Worm (Caenorhabditis elegans) whole organism, mixed stage, embryonic: ENCODE results near the gene nhr-26.
A peak's percentile ranks its signal among the peaks of the same experiment; 100 is the strongest.

Experiments
- M03D4.4 ChIP-seq: sonication (generic microtip); optimal IDR thresholded peaks from 2 replicates; lab custom pipeline; 2017; ENCODE audit warnings: mild to moderate bottlenecking, missing genetic modification characterization, missing compliant biosample characterization
- bed-3 ChIP-seq: fragments of 200-800 bp; sonication (Bioruptor generic); optimal IDR thresholded peaks from 3 replicates; lab custom pipeline; 2018; ENCODE audit warnings: mild to moderate bottlenecking, missing genetic modification characterization, moderate library complexity, missing compliant biosample characterization
- blmp-1 ChIP-seq: fragments of 150-350 bp; optimal IDR thresholded peaks from 2 replicates; lab custom pipeline; 2014; ENCODE audit warnings: missing biosample characterization, missing genetic modification characterization
- ceh-39 ChIP-seq: fragments of 150-350 bp; optimal IDR thresholded peaks from 2 replicates; lab custom pipeline; 2014; ENCODE audit warnings: missing biosample characterization, missing genetic modification characterization
- ceh-43 ChIP-seq: fragments of 200-800 bp; sonication (Bioruptor generic); optimal IDR thresholded peaks from 2 replicates; lab custom pipeline; 2018; ENCODE audit warnings: mild to moderate bottlenecking, missing genetic modification characterization, moderate library complexity, missing compliant biosample characterization
- ceh-83 ChIP-seq: fragments of 200-800 bp; sonication (Bioruptor generic); optimal IDR thresholded peaks from 2 replicates; lab custom pipeline; 2018; ENCODE audit warnings: mild to moderate bottlenecking, missing genetic modification characterization, missing compliant biosample characterization
- ces-1 ChIP-seq: fragments of 150-350 bp; optimal IDR thresholded peaks from 2 replicates; lab custom pipeline; 2014; ENCODE audit warnings: missing biosample characterization, missing genetic modification reagents, missing genetic modification characterization
- cnd-1 ChIP-seq: fragments of 200-800 bp; sonication (Bioruptor generic); optimal IDR thresholded peaks from 2 replicates; lab custom pipeline; 2018; ENCODE audit warnings: mild to moderate bottlenecking, missing genetic modification characterization, missing compliant biosample characterization
- drap-1 ChIP-seq: fragments of 200-800 bp; sonication (Bioruptor generic); optimal IDR thresholded peaks from 3 replicates; lab custom pipeline; 2018; ENCODE audit warnings: mild to moderate bottlenecking, missing genetic modification characterization, missing compliant biosample characterization
- elt-1 ChIP-seq: sonication (generic microtip); optimal IDR thresholded peaks from 2 replicates; lab custom pipeline; 2017; ENCODE audit warnings: missing genetic modification characterization, mild to moderate bottlenecking, missing compliant biosample characterization, antibody characterized with exemption, moderate library complexity, borderline replicate concordance; ENCODE audit not compliant: insufficient read depth
- elt-3 ChIP-seq: fragments of 150-350 bp; optimal IDR thresholded peaks from 2 replicates; lab custom pipeline; 2014; ENCODE audit warnings: missing biosample characterization, missing genetic modification characterization
- flh-1 ChIP-seq: fragments of 200-800 bp; sonication (Bioruptor generic); optimal IDR thresholded peaks from 2 replicates; lab custom pipeline; 2018; ENCODE audit warnings: mild to moderate bottlenecking, missing genetic modification characterization, moderate library complexity, missing compliant biosample characterization
- ham-2 ChIP-seq: fragments of 200-800 bp; sonication (Bioruptor generic); optimal IDR thresholded peaks from 2 replicates; lab custom pipeline; 2018; ENCODE audit warnings: mild to moderate bottlenecking, missing genetic modification characterization, missing compliant biosample characterization
- hlh-1 ChIP-seq: fragments of 150-350 bp; optimal IDR thresholded peaks from 2 replicates; lab custom pipeline; 2014; ENCODE audit warnings: missing biosample characterization, missing genetic modification reagents, missing genetic modification characterization
- lin-13 ChIP-seq: fragments of 150-350 bp; optimal IDR thresholded peaks from 2 replicates; lab custom pipeline; 2014; ENCODE audit warnings: missing biosample characterization, missing genetic modification characterization
- lsy-2 ChIP-seq: fragments of 150-350 bp; optimal IDR thresholded peaks from 2 replicates; lab custom pipeline; 2014; ENCODE audit warnings: missing biosample characterization, missing genetic modification characterization
- mab-5 ChIP-seq: fragments of 150-350 bp; optimal IDR thresholded peaks from 2 replicates; lab custom pipeline; 2014; ENCODE audit warnings: missing biosample characterization, missing genetic modification characterization
- mep-1 ChIP-seq: fragments of 150-350 bp; optimal IDR thresholded peaks from 2 replicates; lab custom pipeline; 2017; ENCODE audit warnings: missing biosample characterization, missing genetic modification reagents, missing genetic modification characterization, inconsistent platforms
- mls-2 ChIP-seq: sonication (generic microtip); optimal IDR thresholded peaks from 2 replicates; lab custom pipeline; 2016; ENCODE audit warnings: mild to moderate bottlenecking, missing genetic modification characterization, moderate library complexity, missing compliant biosample characterization
- nhr-12 ChIP-seq: fragments of 150-350 bp; optimal IDR thresholded peaks from 2 replicates; lab custom pipeline; 2014; ENCODE audit warnings: missing biosample characterization, missing genetic modification characterization
- nhr-2 ChIP-seq: fragments of 150-350 bp; optimal IDR thresholded peaks from 2 replicates; lab custom pipeline; 2014; ENCODE audit warnings: missing biosample characterization, missing genetic modification characterization
- nhr-237 ChIP-seq: fragments of 150-350 bp; optimal IDR thresholded peaks from 2 replicates; lab custom pipeline; 2014; ENCODE audit warnings: missing biosample characterization, missing genetic modification characterization
- nhr-28 ChIP-seq: fragments of 150-350 bp; optimal IDR thresholded peaks from 2 replicates; lab custom pipeline; 2014; ENCODE audit warnings: missing biosample characterization, missing genetic modification characterization
- nhr-76 ChIP-seq: sonication (generic microtip); optimal IDR thresholded peaks from 2 replicates; lab custom pipeline; 2017; ENCODE audit warnings: missing biosample characterization, missing genetic modification characterization
- pha-4 ChIP-seq: fragments of 150-350 bp; optimal IDR thresholded peaks from 2 replicates; lab custom pipeline; 2018; ENCODE audit warnings: missing biosample characterization, missing genetic modification reagents, missing genetic modification characterization
- sem-2 ChIP-seq: fragments of 200-800 bp; sonication (Bioruptor generic); optimal IDR thresholded peaks from 2 replicates; lab custom pipeline; 2018; ENCODE audit warnings: mild to moderate bottlenecking, missing genetic modification characterization, missing compliant biosample characterization
- sptf-1 ChIP-seq: sonication (generic microtip); optimal IDR thresholded peaks from 2 replicates; lab custom pipeline; 2017; ENCODE audit warnings: mild to moderate bottlenecking, missing genetic modification characterization, moderate library complexity, missing compliant biosample characterization
- tbx-8 ChIP-seq: fragments of 200-800 bp; sonication (Bioruptor generic); optimal IDR thresholded peaks from 2 replicates; lab custom pipeline; 2018; ENCODE audit warnings: mild to moderate bottlenecking, missing genetic modification characterization, moderate library complexity, missing compliant biosample characterization
- unc-120 ChIP-seq: sonication (generic microtip); optimal IDR thresholded peaks from 2 replicates; lab custom pipeline; 2017; ENCODE audit warnings: missing genetic modification characterization, missing compliant biosample characterization; ENCODE audit not compliant: poor library complexity, severe bottlenecking
- unc-39 ChIP-seq: fragments of 150-350 bp; optimal IDR thresholded peaks from 2 replicates; lab custom pipeline; 2014; ENCODE audit warnings: missing biosample characterization, missing genetic modification characterization
- unc-62 ChIP-seq: fragments of 150-350 bp; optimal IDR thresholded peaks from 2 replicates; lab custom pipeline; 2014; ENCODE audit warnings: missing biosample characterization, missing genetic modification reagents, missing genetic modification characterization
- zip-8 ChIP-seq: fragments of 150-350 bp; optimal IDR thresholded peaks from 2 replicates; lab custom pipeline; 2014; ENCODE audit warnings: missing biosample characterization, missing genetic modification characterization
- ztf-11 ChIP-seq: fragments of 150-350 bp; optimal IDR thresholded peaks from 2 replicates; lab custom pipeline; 2014; ENCODE audit warnings: missing biosample characterization, missing genetic modification characterization

The nhr-26 gene

DNA sequence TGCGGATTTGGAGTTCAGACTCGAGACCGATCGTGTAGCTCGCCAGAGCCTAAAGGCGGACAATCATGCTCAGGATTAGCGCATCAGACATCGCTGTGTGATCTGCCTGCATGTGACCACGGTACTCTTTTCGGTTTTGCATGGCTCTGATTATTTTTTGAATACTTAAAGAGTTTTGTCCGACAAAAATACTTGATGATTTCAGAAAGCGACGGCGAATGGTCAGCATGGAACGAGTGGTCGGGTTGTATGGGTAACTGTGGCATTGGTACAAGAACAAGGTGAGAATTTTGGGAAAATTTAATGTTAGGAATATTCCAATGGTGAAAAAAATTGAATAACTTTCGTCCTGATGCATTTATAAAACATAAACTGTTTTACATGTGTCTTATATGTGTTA, 12.8 kb downstream of the nhr-26 start:
- no peak for TF ChIP-seq blmp-1 (tag; lab: Kevin White, UChicago)
- no peak for TF ChIP-seq ceh-83 (GFP tag; lab: Kevin White, UChicago)
- no peak for TF ChIP-seq nhr-2 (tag; lab: Kevin White, UChicago)

ce11 chrX:12679603-12680002, 20.7 kb downstream of the nhr-26 start:
- peak; percentile 66 for TF ChIP-seq blmp-1 (tag; lab: Kevin White, UChicago)
- TF ChIP-seq nhr-76 (tag; lab: Kevin White, UChicago): no peak

ce11 chrX:12678532-12678931, 21.7 kb downstream of the nhr-26 start, which contains the start of gene adt-1:
adt-1 (plus strand) TSS chrX:12678832.
- TF ChIP-seq drap-1 (GFP tag; lab: Kevin White, UChicago) (no peak), ceh-43 (GFP tag; lab: Kevin White, UChicago) (no peak), unc-62 (GFP tag; lab: Kevin White, UChicago) (no peak), tbx-8 (no peak), ham-2 (GFP tag; lab: Kevin White, UChicago) (no peak), ces-1 (GFP tag; lab: Kevin White, UChicago) (no peak), unc-39 (tag; lab: Kevin White, UChicago) (no peak), blmp-1 (tag; lab: Kevin White, UChicago) (no peak), bed-3 (no peak), lin-13 (tag; lab: Kevin White, UChicago) (no peak), cnd-1 (tag; lab: Kevin White, UChicago) (no peak), mep-1 (tag; lab: Kevin White, UChicago) (no peak), unc-120 (tag; lab: Kevin White, UChicago) (no peak), nhr-12 (no peak), M03D4.4 (no peak), flh-1 (no peak), sem-2 (GFP tag; lab: Kevin White, UChicago) (no peak), nhr-28 (tag; lab: Kevin White, UChicago) (no peak)

- TF ChIP-seq zip-8 (tag; lab: Kevin White, UChicago) (no peak), nhr-12 (no peak), unc-62 (GFP tag; lab: Kevin White, UChicago) (no peak), hlh-1 (tag; lab: Kevin White, UChicago) (no peak), flh-1 (no peak), ceh-39 (tag; lab: Kevin White, UChicago) (no peak), lin-13 (tag; lab: Kevin White, UChicago) (no peak), unc-39 (tag; lab: Kevin White, UChicago) (no peak)
Observed at ce11 chrX:12677113-12677512, 23.2 kb downstream of the nhr-26 start.

DNA sequence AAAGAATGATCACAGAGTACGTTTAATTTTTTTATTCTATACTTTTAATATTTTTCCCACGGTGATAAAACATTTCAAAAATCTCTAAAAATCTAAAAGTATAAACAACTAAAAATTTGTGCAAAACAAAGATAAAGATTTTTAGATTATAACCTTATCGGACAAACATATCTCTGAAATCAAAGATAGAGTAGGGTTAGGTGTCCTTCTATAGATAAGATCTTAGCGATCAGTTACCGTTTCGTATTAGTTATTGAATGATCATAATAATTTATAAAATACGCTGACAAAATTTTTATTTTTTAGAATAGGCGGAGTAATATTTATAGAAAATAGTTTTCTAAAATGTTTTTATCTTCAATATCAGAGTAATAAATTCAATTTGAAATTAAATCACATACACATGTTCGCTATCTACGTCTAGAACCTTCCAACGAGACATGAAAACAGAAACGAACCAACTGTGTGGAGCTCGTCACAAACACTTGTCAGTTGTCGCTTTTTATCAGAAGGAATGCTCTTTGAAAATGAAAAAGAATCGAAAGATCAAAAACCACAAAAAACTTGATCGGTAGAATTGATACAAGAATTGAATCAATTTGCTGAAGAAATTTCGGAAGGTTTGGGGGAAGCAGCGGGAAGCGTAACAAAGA, 28.5 kb downstream of the nhr-26 start:
- TF ChIP-seq unc-62 (GFP tag; lab: Kevin White, UChicago) (peak; percentile 59), nhr-2 (tag; lab: Kevin White, UChicago) (peak; percentile 5), ceh-43 (GFP tag; lab: Kevin White, UChicago) (no peak), ham-2 (GFP tag; lab: Kevin White, UChicago) (no peak), elt-1 (tag; lab: Kevin White, UChicago) (peak; percentile 98), hlh-1 (tag; lab: Kevin White, UChicago) (peak; percentile 83), unc-120 (tag; lab: Kevin White, UChicago) (no peak), drap-1 (GFP tag; lab: Kevin White, UChicago) (no peak), tbx-8 (no peak)

DNA sequence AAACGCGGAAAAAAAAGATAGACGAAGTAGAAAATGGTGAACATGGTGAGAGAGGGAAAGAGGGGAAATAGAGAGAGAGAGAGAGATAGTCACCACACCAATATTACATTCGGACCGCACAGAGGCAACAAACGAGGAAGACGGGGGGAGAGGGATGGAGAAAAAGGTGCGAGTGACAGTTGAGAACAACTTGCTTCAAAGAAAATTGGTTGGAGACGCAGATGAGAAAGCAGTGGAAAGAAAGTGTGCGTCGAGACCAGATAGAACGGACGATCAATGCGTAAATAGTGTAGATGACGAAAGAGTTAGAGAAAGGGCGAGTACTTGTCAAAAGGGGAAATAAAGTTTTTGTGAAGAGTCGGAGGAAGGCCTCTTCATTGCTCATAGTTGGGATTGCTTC, 29.9 kb downstream of the nhr-26 start:
- TF ChIP-seq nhr-28 (tag; lab: Kevin White, UChicago) (peak; percentile 34), sem-2 (GFP tag; lab: Kevin White, UChicago) (no peak), unc-62 (GFP tag; lab: Kevin White, UChicago) (peak; percentile 89), unc-120 (tag; lab: Kevin White, UChicago) (peak; percentile 92), pha-4 (tag; lab: Kevin White, UChicago) (peak; percentile 35), nhr-237 (peak; percentile 74), elt-1 (tag; lab: Kevin White, UChicago) (no peak), ceh-43 (GFP tag; lab: Kevin White, UChicago) (no peak), ztf-11 (peak; percentile 10), nhr-76 (tag; lab: Kevin White, UChicago) (no peak), nhr-12 (peak; percentile 10), bed-3 (no peak), M03D4.4 (peak; percentile 48), mab-5 (tag; lab: Kevin White, UChicago) (no peak), blmp-1 (tag; lab: Kevin White, UChicago) (no peak), unc-39 (tag; lab: Kevin White, UChicago) (no peak), ces-1 (GFP tag; lab: Kevin White, UChicago) (peak; percentile 82), flh-1 (no peak), mep-1 (tag; lab: Kevin White, UChicago) (peak; percentile 5), nhr-2 (tag; lab: Kevin White, UChicago) (peak; percentile 13), ham-2 (GFP tag; lab: Kevin White, UChicago) (peak; percentile 43), zip-8 (tag; lab: Kevin White, UChicago) (no peak), lsy-2 (tag; lab: Kevin White, UChicago) (peak; percentile 10), elt-3 (peak; percentile 55), sptf-1 (peak; percentile 68), mls-2 (tag; lab: Kevin White, UChicago) (peak; percentile 76), drap-1 (GFP tag; lab: Kevin White, UChicago) (peak; percentile 23), lin-13 (tag; lab: Kevin White, UChicago) (no peak), hlh-1 (tag; lab: Kevin White, UChicago) (peak; percentile 72), tbx-8 (no peak)
- TF ChIP-seq, all 35 proteins: peak for 18
